Worm (Caenorhabditis elegans): ENCODE results near the gene srbc-56.
"Not testable (repeated sequence)": the region's sequence is repeated elsewhere in the genome, so short reads cannot be mapped to it uniquely, and the experiment has no call there.

srbc-56 gene

ce11 chrV:15810446-15810845 is 21.0 kb downstream of the srbc-56 start, which contains the start of gene F54B8.1:
F54B8.1 (plus strand) TSS chrV:15810746.
- TF ChIP-seq mes-2 (tag; optimal IDR thresholded peaks at IDR 0.05; ENCODE audit: poor library complexity, severe bottlenecking), result no peak
- no peak for TF ChIP-seq hlh-11 (tag; optimal IDR thresholded peaks at IDR 0.05)
- no peak for TF ChIP-seq mxl-2 (GFP tag; conservative IDR thresholded peaks at IDR 0.05)
- no peak for TF ChIP-seq nhr-237 (tag; optimal IDR thresholded peaks at IDR 0.05)
- TF ChIP-seq lin-15B (tag; optimal IDR thresholded peaks at IDR 0.05), result no peak

- TF ChIP-seq nhr-42 (GFP tag; IDR thresholded peaks at IDR 0.05), result no peak
- no peak for TF ChIP-seq lin-15B (tag; optimal IDR thresholded peaks at IDR 0.05)
- no peak for TF ChIP-seq egl-27 (tag; optimal IDR thresholded peaks at IDR 0.05)
- no peak for TF ChIP-seq php-3 (GFP tag; IDR thresholded peaks at IDR 0.05)
- TF ChIP-seq gei-8 (GFP tag; optimal IDR thresholded peaks at IDR 0.05), result no peak
- no peak for TF ChIP-seq ZK337.2 (GFP tag; IDR thresholded peaks at IDR 0.05)
- TF ChIP-seq ztf-7 (tag; optimal IDR thresholded peaks at IDR 0.05), result no peak
- no peak for TF ChIP-seq ceh-28 (tag; optimal IDR thresholded peaks at IDR 0.05)
- no peak for TF ChIP-seq ces-1 (GFP tag; optimal IDR thresholded peaks at IDR 0.05)
- TF ChIP-seq pha-4 (GFP tag; IDR thresholded peaks at IDR 0.05), result no peak
- TF ChIP-seq pha-4 (tag; optimal IDR thresholded peaks at IDR 0.05), result no peak
- TF ChIP-seq T26A8.4 (GFP tag; IDR thresholded peaks at IDR 0.05), result no peak
- no peak for TF ChIP-seq zfp-2 (tag; optimal IDR thresholded peaks at IDR 0.05)
- TF ChIP-seq nhr-25 (tag; optimal IDR thresholded peaks at IDR 0.05; ENCODE audit: borderline replicate concordance, insufficient read depth), result no peak
- TF ChIP-seq nhr-41 (GFP tag; IDR thresholded peaks at IDR 0.05), result no peak
Observed at ce11 chrV:15809543-15809942, 21.9 kb downstream of the srbc-56 start, which contains the start of gene srsx-36. srsx-36 (minus strand) TSS chrV:15809643.

ce11 chrV:15807420-15807819 is 24.1 kb downstream of the srbc-56 start, which contains the start of gene srsx-38:
srsx-38 (minus strand) TSS chrV:15807520.
- TF ChIP-seq Y75B8A.6 (GFP tag; IDR thresholded peaks at IDR 0.05); nhr-77 (tag; optimal IDR thresholded peaks at IDR 0.05); arid-1 (GFP tag; conservative IDR thresholded peaks at IDR 0.05): not testable (repeated sequence)

- TF ChIP-seq madf-9 (GFP tag; conservative IDR thresholded peaks at IDR 0.05); ceh-82 (tag; optimal IDR thresholded peaks at IDR 0.05); spr-1 (tag; optimal IDR thresholded peaks at IDR 0.05): not testable (repeated sequence)
Observed at ce11 chrV:15803748-15804147, 27.7 kb downstream of the srbc-56 start, which contains the start of gene T26E4.18. T26E4.18 (minus strand) TSS chrV:15803848.

ce11 chrV:15803079-15803478 is 28.4 kb downstream of the srbc-56 start, which contains the start of gene srd-27:
srd-27 (plus strand) TSS chrV:15803379.
- TF ChIP-seq spr-3 (GFP tag; optimal IDR thresholded peaks at IDR 0.05); T26A8.4 (GFP tag; IDR thresholded peaks at IDR 0.05); nhr-237 (tag; optimal IDR thresholded peaks at IDR 0.05): not testable (repeated sequence)

ce11 chrV:15802623-15803022 is 28.9 kb downstream of the srbc-56 start, which contains the start of gene T26E4.9:
T26E4.9 (minus strand) TSS chrV:15802723.
- not testable (repeated sequence) for TF ChIP-seq dmd-9 (GFP tag; IDR thresholded peaks at IDR 0.05); nhr-28 (tag; optimal IDR thresholded peaks at IDR 0.05); nhr-111 (GFP tag; optimal IDR thresholded peaks at IDR 0.05)

- TF ChIP-seq D1046.2 (GFP tag; IDR thresholded peaks at IDR 0.05) (no peak), unc-62 (GFP tag; optimal IDR thresholded peaks at IDR 0.05 in 1 of 2) (peak in 1 of 2 experiments; percentile 49), unc-62 (tag; optimal IDR thresholded peaks at IDR 0.05) (no peak), F44E2.7 (GFP tag; IDR thresholded peaks at IDR 0.05) (no peak), egl-27 (tag; optimal IDR thresholded peaks at IDR 0.05) (no peak)
Observed at ce11 chrV:15798108-15798507, 33.4 kb downstream of the srbc-56 start, which contains the start of gene T26E4.10. T26E4.10 (minus strand) TSS chrV:15798208.

All from whole organism, L4 larva.